Fruit fly (Drosophila melanogaster): ENCODE data around the gene side-II.
A peak's percentile ranks its signal among the peaks of the same experiment; 100 is the strongest.

Gene side-II

dm6 chr2L:14997370-14997769 lies 25.3 kb upstream of the side-II start, which contains the start of gene mol:
mol (minus strand) TSS chr2L:14997559.
- no peak for TF ChIP-seq dac (GFP tag; optimal IDR thresholded peaks at IDR 0.05)
- TF ChIP-seq Hr38 (GFP tag; optimal IDR thresholded peaks at IDR 0.05), result no peak
- TF ChIP-seq vri (GFP tag; optimal IDR thresholded peaks at IDR 0.05), result peak; percentile 34
- peak; percentile 24 for TF ChIP-seq Blimp-1 (GFP tag; optimal IDR thresholded peaks at IDR 0.05)
- TF ChIP-seq CG9139 (GFP tag; optimal IDR thresholded peaks at IDR 0.05), result peak; percentile 60
- no peak for TF ChIP-seq CG32006 (GFP tag; optimal IDR thresholded peaks at IDR 0.05)
- TF ChIP-seq CG6854 (GFP tag; optimal IDR thresholded peaks at IDR 0.05), result no peak
- TF ChIP-seq cyc (GFP tag; optimal IDR thresholded peaks at IDR 0.05), result no peak
- TF ChIP-seq Hr4 (GFP tag; optimal IDR thresholded peaks at IDR 0.05), result no peak
- no peak for TF ChIP-seq Hr39 (GFP tag; optimal IDR thresholded peaks at IDR 0.05)
- peak; percentile 21 for TF ChIP-seq CG1621 (tag; optimal IDR thresholded peaks at IDR 0.05)
- no peak for TF ChIP-seq CG6276 (GFP tag; optimal IDR thresholded peaks at IDR 0.05)
- TF ChIP-seq CG6792 (GFP tag; optimal IDR thresholded peaks at IDR 0.05), result no peak
- TF ChIP-seq Ets21C (GFP tag; optimal IDR thresholded peaks at IDR 0.05), result no peak
- TF ChIP-seq CG34406 (GFP tag; optimal IDR thresholded peaks at IDR 0.05), result no peak
- no peak for TF ChIP-seq Eip75B (GFP tag; optimal IDR thresholded peaks at IDR 0.05)
- no peak for TF ChIP-seq CG4318 (GFP tag; optimal IDR thresholded peaks at IDR 0.05)
- TF ChIP-seq Sox102F (GFP tag; optimal IDR thresholded peaks at IDR 0.05), result no peak
- TF ChIP-seq Lpt (GFP tag; optimal IDR thresholded peaks at IDR 0.05), result no peak
- TF ChIP-seq salr (GFP tag; optimal IDR thresholded peaks at IDR 0.05), result no peak
- no peak for TF ChIP-seq Gug (GFP tag; IDR thresholded peaks at IDR 0.05)
- no peak for TF ChIP-seq Sox14 (GFP tag; optimal IDR thresholded peaks at IDR 0.05)
- no peak for TF ChIP-seq net (GFP tag; optimal IDR thresholded peaks at IDR 0.05)
- TF ChIP-seq CG6163 (GFP tag; IDR thresholded peaks at IDR 0.05), result peak; percentile 62
- no peak for TF ChIP-seq CG11294 (GFP tag; IDR thresholded peaks at IDR 0.05)
- no peak for TF ChIP-seq CG11902 (GFP tag; optimal IDR thresholded peaks at IDR 0.05)
- no peak for TF ChIP-seq spab (GFP tag; optimal IDR thresholded peaks at IDR 0.05)
- no peak for TF ChIP-seq CG10669 (GFP tag; optimal IDR thresholded peaks at IDR 0.05)
- no peak for TF ChIP-seq CG31627 (GFP tag; optimal IDR thresholded peaks at IDR 0.05)
- no peak for TF ChIP-seq pdm3 (GFP tag; optimal IDR thresholded peaks at IDR 0.05)
- TF ChIP-seq CG6808 (GFP tag; optimal IDR thresholded peaks at IDR 0.05), result peak; percentile 7
- no peak for TF ChIP-seq esn (GFP tag; optimal IDR thresholded peaks at IDR 0.05)
- TF ChIP-seq achi (GFP tag; optimal IDR thresholded peaks at IDR 0.05), result no peak
- TF ChIP-seq CG3919 (GFP tag; optimal IDR thresholded peaks at IDR 0.05), result no peak
- no peak for TF ChIP-seq CG11762 (GFP tag; optimal IDR thresholded peaks at IDR 0.05; ENCODE audit: insufficient read depth)
- no peak for TF ChIP-seq Smox (GFP tag; optimal IDR thresholded peaks at IDR 0.05)
- peak; percentile 56 for TF ChIP-seq dsx (GFP tag; optimal IDR thresholded peaks at IDR 0.05; ENCODE audit: poor library complexity, severe bottlenecking)
- no peak for TF ChIP-seq fkh (GFP tag; optimal IDR thresholded peaks at IDR 0.05)
- TF ChIP-seq ss (GFP tag; optimal IDR thresholded peaks at IDR 0.05), result peak; percentile 61 to 66
- TF ChIP-seq eg (GFP tag; IDR thresholded peaks at IDR 0.05), result peak; percentile 51
- TF ChIP-seq CG8632 (GFP tag; optimal IDR thresholded peaks at IDR 0.05), result no peak
- peak; percentile 20; the same call in 1 of the 2 replicates for TF ChIP-seq CG15336 (GFP tag; IDR thresholded peaks at IDR 0.05)
- TF ChIP-seq Met (GFP tag; optimal IDR thresholded peaks at IDR 0.05), result no peak
- TF ChIP-seq acj6 (GFP tag; optimal IDR thresholded peaks at IDR 0.05), result no peak
- TF ChIP-seq Eip78C (GFP tag), result peak; percentile 66
- no peak for TF ChIP-seq Eip93F (GFP tag; optimal IDR thresholded peaks at IDR 0.05)
- no peak for TF ChIP-seq CG3032 (tag; optimal IDR thresholded peaks at IDR 0.05)
- peak; percentile 3 for TF ChIP-seq Ets96B (tag; optimal IDR thresholded peaks at IDR 0.05)
- no peak for TF ChIP-seq fd59A (GFP tag; optimal IDR thresholded peaks at IDR 0.05)
- TF ChIP-seq CG10631 (GFP tag; optimal IDR thresholded peaks at IDR 0.05), result no peak

All from whole organism, prepupa.